Worm (Caenorhabditis elegans) whole organism, L4 larva: Measurements from ENCODE around the gene rgs-11.

Experiments used
- ces-1 ChIP-seq: fragments of 150-350 bp; sonication (generic microtip); optimal IDR thresholded peaks from 4 replicates; lab custom pipeline; 2014; ENCODE audit warnings: missing biosample characterization, missing genetic modification reagents, missing genetic modification characterization
- daf-12 ChIP-seq: fragments of 150-350 bp; optimal IDR thresholded peaks from 2 replicates; lab custom pipeline; 2014; ENCODE audit warnings: missing biosample characterization, missing genetic modification reagents, missing genetic modification characterization
- mdl-1 ChIP-seq, 2 experiments: fragments of 150-350 bp in 1 of 2; sonication (generic microtip) in 1 of 2; optimal IDR thresholded peaks; 2 replicates each; lab custom pipeline; 2014 to 2017; ENCODE audit warnings: missing biosample characterization in 2 of 2, missing genetic modification characterization in 2 of 2
- nhr-10 ChIP-seq: fragments of 150-350 bp; optimal IDR thresholded peaks from 2 replicates; lab custom pipeline; 2014; ENCODE audit warnings: missing biosample characterization, missing genetic modification characterization
- snpc-4 ChIP-seq: fragments of 150-350 bp; optimal IDR thresholded peaks from 2 replicates; lab custom pipeline; 2014; ENCODE audit warnings: missing biosample characterization, missing genetic modification characterization

ce11 chrX:14928854-14929253, 35.5 kb upstream of the rgs-11 start, which contains the start of gene ntr-2:
- TF ChIP-seq nhr-10 (no peak), snpc-4 (no peak), daf-12 (tag; lab: Kevin White, UChicago) (no peak), ces-1 (no peak), mdl-1 (tag; optimal IDR thresholded peaks at IDR 0.05; lab: Kevin White, UChicago) (no peak)
